Worm (Caenorhabditis elegans): ENCODE results near the gene F43C11.6.

The F43C11.6 gene

DNA sequence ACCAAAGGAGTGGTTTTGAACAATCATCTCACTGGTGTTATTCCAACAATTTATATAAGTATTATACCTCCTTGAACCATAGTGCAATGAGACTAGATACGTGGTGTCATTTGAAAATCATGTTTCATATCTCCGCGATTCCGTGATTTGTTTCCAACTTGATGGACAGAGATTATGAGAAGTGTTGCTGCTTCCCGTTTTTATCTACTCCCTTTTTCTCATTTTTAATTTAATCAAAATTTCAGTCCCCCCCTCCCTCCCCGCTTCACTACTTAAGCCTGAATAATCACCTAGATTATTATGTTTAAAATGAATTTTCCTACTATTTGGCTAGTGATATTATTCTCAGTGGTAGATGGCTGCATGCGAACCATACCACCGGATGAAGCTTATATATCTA lies 29.9 kb downstream of the F43C11.6 start, which contains the start of gene F16G10.3:
Gene F16G10.3 (plus strand): TSS at position 301 of the 400 bp plus-strand sequence.
- no peak for TF ChIP-seq ztf-29 (GFP tag; IDR thresholded peaks at IDR 0.05)
- TF ChIP-seq tab-1 (GFP tag; IDR thresholded peaks at IDR 0.05), result no peak
- TF ChIP-seq T22C8.4 (GFP tag; IDR thresholded peaks at IDR 0.05), result no peak

DNA sequence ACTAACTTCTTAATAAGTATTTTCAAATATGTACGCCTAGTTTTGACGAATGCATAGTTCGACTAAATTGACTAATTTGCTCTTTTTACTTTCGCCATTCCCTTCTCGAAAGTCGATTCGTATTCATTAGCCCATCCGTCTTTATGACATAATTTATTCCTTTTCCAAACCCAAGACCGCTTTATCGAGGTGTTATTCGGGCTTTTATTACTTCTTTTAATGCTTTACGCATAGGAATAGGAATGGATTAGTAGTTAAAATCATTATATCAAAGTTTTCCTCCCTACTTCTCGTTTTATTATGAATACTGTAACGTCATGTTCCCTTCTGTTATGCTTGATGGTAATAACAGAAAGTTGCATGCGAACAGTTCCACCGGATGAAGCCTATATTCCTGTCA lies 32.7 kb downstream of the F43C11.6 start, which contains the start of gene F16G10.2:
Gene F16G10.2 (plus strand): TSS at position 301 of the 400 bp plus-strand sequence.
- no peak for TF ChIP-seq flt-1 (GFP tag; IDR thresholded peaks at IDR 0.05)
- TF ChIP-seq klf-2 (GFP tag; conservative IDR thresholded peaks at IDR 0.05), result no peak
- no peak for TF ChIP-seq ref-1 (GFP tag; conservative IDR thresholded peaks at IDR 0.05)
- TF ChIP-seq med-1 (GFP tag; optimal IDR thresholded peaks at IDR 0.05; ENCODE audit: insufficient read depth), result no peak
- no peak for TF ChIP-seq cog-1 (tag; optimal IDR thresholded peaks at IDR 0.05)
- TF ChIP-seq T22C8.4 (GFP tag; IDR thresholded peaks at IDR 0.05), result no peak
- TF ChIP-seq tab-1 (GFP tag; IDR thresholded peaks at IDR 0.05), result no peak
- TF ChIP-seq ztf-29 (GFP tag; IDR thresholded peaks at IDR 0.05), result no peak
- no peak for TF ChIP-seq ztf-23 (GFP tag; IDR thresholded peaks at IDR 0.05)

DNA sequence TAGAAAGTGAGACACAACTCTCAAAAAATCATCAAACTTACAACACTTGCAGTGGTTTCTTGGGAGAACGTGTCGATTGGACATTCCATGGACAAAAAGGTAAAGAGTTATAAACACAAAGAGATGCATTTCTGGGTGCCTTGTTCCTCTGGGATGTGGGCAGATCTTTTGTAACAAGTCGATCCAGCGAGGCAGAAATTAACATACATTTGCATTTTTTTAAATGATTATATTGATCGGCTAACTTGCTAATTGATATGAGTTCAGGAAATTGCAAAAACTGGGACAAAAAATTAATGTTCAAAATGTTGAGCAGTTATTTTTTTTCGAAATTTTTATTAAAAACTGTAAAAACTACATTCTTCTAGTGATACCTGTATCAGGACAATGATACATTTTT lies 35.5 kb downstream of the F43C11.6 start, which contains the start of gene F16G10.6:
Gene F16G10.6 (minus strand): TSS at position 101 of the 400 bp plus-strand sequence.
- TF ChIP-seq T22C8.4 (GFP tag; IDR thresholded peaks at IDR 0.05) (no peak), flt-1 (GFP tag; IDR thresholded peaks at IDR 0.05) (no peak), cog-1 (tag; optimal IDR thresholded peaks at IDR 0.05) (no peak), klf-2 (GFP tag; conservative IDR thresholded peaks at IDR 0.05) (no peak), ref-1 (GFP tag; conservative IDR thresholded peaks at IDR 0.05) (no peak), med-1 (GFP tag; optimal IDR thresholded peaks at IDR 0.05; ENCODE audit: insufficient read depth) (no peak)

DNA sequence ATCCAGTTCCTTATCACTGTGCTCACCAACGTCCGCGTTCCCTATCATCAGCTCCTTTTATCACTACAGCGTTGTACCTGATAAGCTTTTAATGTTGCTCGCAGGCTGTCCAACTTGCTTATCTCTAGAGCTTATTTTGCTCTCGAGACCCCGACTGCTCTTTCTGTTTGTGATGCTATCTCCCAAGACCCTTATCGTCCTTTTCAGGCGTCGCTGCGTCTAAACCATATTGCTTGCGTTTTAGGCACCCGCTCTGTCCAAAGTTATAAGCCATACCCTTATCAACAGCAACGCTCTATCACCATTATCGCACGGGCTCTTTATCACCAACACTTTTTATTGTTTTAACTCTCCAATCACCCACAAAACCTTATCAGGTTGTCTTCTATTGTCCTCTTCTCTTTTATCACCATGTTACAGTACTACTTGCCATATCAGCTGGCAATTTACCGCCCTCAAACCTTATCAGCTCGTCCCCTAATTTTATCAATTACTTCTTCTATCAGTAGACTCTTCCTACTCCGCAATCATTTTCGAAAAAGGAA lies 36.3 kb downstream of the F43C11.6 start:
- TF ChIP-seq ref-1 (GFP tag; conservative IDR thresholded peaks at IDR 0.05) (no peak), med-1 (GFP tag; optimal IDR thresholded peaks at IDR 0.05; ENCODE audit: insufficient read depth) (no peak), ztf-29 (GFP tag; IDR thresholded peaks at IDR 0.05) (no peak), T22C8.4 (GFP tag; IDR thresholded peaks at IDR 0.05) (no peak), ztf-23 (GFP tag; IDR thresholded peaks at IDR 0.05) (no peak), tab-1 (GFP tag; IDR thresholded peaks at IDR 0.05) (no peak), cog-1 (tag; optimal IDR thresholded peaks at IDR 0.05) (no peak), klf-2 (GFP tag; conservative IDR thresholded peaks at IDR 0.05) (no peak), flt-1 (GFP tag; IDR thresholded peaks at IDR 0.05) (no peak)

DNA sequence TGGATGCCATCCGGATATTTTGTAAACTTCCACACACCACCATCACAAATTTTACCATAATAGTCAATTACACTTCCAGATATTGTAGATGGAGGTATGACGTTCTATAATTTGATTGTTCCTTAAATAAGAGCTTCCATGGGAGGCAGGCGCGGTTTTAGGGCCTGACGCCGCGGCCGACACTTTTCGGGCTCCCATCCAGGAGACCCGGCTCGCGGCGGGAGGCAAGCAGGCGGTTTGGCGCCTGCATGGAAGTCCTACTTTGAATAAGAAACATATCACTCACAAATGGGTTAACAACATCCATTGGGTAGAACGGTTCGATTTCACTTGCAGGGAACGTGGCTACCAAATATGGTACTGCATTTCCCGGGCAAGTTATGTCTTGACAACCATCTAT lies 37.4 kb downstream of the F43C11.6 start:
- TF ChIP-seq med-1 (GFP tag; optimal IDR thresholded peaks at IDR 0.05; ENCODE audit: insufficient read depth), result no peak
- no peak for TF ChIP-seq T22C8.4 (GFP tag; IDR thresholded peaks at IDR 0.05)

DNA sequence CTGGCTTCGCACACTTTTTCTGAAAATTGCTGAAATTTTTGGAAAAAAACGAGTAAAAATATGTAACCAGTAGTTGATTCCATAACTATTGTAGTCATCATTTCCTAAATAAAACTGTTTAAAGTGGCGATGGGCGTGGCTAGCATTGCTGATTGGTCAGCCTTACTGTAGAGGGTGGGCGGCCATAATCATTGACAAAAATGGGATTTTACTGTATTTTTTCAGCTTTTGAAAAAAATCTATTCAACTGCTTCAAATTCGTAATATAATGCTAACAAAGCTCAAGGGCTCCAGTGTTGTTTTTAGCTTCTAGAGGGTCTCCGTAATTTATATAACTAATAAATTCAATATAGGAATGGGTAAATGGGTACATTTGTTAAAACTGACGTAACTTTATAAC lies 37.9 kb downstream of the F43C11.6 start, which contains the start of gene F16G10.7:
Gene F16G10.7 (minus strand): TSS at position 101 of the 400 bp plus-strand sequence.
- TF ChIP-seq ref-1 (GFP tag; conservative IDR thresholded peaks at IDR 0.05) (no peak), klf-2 (GFP tag; conservative IDR thresholded peaks at IDR 0.05) (no peak), T22C8.4 (GFP tag; IDR thresholded peaks at IDR 0.05) (no peak)

DNA sequence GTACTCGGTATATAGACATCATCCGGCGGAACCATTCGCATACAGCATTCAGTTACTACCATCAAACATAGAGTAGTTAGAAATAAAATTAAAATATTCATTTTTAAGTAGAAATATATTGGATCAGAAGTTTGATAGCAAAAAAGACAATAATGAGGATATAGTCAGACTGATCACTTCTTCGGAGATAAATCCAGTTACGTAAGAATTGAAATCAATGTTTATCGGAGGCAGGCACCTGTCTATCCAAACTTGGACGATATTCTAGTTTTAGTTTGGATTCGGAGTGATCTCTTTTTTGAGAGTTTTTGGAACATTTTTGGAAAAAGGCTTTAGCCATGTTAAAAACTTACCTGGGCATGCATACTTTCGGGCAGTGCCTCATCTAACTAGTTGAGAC lies 41.1 kb downstream of the F43C11.6 start, which contains the start of gene F16G10.8:
Gene F16G10.8 (minus strand): TSS at position 101 of the 400 bp plus-strand sequence.
- no peak for TF ChIP-seq tab-1 (GFP tag; IDR thresholded peaks at IDR 0.05)
- TF ChIP-seq ref-1 (GFP tag; conservative IDR thresholded peaks at IDR 0.05), result no peak
- no peak for TF ChIP-seq ztf-29 (GFP tag; IDR thresholded peaks at IDR 0.05)
- no peak for TF ChIP-seq ztf-23 (GFP tag; IDR thresholded peaks at IDR 0.05)
- TF ChIP-seq T22C8.4 (GFP tag; IDR thresholded peaks at IDR 0.05), result no peak
- no peak for TF ChIP-seq med-1 (GFP tag; optimal IDR thresholded peaks at IDR 0.05; ENCODE audit: insufficient read depth)
- TF ChIP-seq cog-1 (tag; optimal IDR thresholded peaks at IDR 0.05), result no peak
- no peak for TF ChIP-seq flt-1 (GFP tag; IDR thresholded peaks at IDR 0.05)
- no peak for TF ChIP-seq klf-2 (GFP tag; conservative IDR thresholded peaks at IDR 0.05)

DNA sequence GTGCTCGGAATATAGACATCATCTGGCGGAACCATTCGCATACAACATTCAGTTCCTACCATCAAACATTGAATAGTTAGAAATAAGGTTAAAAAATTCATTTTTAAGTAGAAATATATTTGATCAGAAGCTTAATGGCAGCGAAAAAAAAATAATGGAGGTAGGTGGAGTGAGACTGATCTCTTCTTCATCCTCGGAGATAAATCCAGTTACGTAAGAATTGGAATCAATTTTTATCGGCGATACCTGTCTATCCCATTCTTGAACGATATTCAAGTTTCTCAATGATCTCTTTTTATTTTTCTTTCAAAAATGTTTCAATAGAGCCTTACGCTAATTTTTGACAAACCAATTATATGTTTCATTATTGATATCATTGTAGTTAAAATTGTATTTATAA lies 43.3 kb downstream of the F43C11.6 start, which contains the start of gene F16G10.9:
Gene F16G10.9 (minus strand): TSS at position 101 of the 400 bp plus-strand sequence.
- no peak for TF ChIP-seq T22C8.4 (GFP tag; IDR thresholded peaks at IDR 0.05)
- TF ChIP-seq flt-1 (GFP tag; IDR thresholded peaks at IDR 0.05), result no peak
- no peak for TF ChIP-seq klf-2 (GFP tag; conservative IDR thresholded peaks at IDR 0.05)
- TF ChIP-seq ztf-29 (GFP tag; IDR thresholded peaks at IDR 0.05), result no peak
- TF ChIP-seq med-1 (GFP tag; optimal IDR thresholded peaks at IDR 0.05; ENCODE audit: insufficient read depth), result no peak
- TF ChIP-seq ztf-23 (GFP tag; IDR thresholded peaks at IDR 0.05), result no peak
- TF ChIP-seq ref-1 (GFP tag; conservative IDR thresholded peaks at IDR 0.05), result no peak
- TF ChIP-seq tab-1 (GFP tag; IDR thresholded peaks at IDR 0.05), result no peak
- TF ChIP-seq cog-1 (tag; optimal IDR thresholded peaks at IDR 0.05), result no peak

DNA sequence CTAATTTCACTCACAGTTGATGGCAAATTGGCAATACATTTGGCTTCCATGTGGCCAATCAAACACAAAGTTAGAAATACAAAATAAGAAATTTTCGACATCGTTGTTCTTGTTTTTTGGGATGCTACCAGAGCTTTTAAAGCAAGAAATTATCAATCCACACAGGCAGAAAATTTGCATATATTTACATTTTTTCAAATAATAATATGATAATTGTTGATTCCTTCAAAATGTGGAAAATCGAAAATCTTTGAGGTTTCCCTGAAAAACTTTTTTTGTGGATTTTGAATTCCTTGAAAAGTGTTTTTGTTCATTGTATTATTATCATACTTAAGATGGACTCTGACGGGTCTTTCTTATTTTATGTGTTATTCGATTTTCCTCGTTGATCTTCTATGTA lies 48.7 kb downstream of the F43C11.6 start, which contains the start of gene F16G10.10:
Gene F16G10.10 (minus strand): TSS at position 101 of the 400 bp plus-strand sequence.
- no peak for TF ChIP-seq med-1 (GFP tag; optimal IDR thresholded peaks at IDR 0.05; ENCODE audit: insufficient read depth)
